Fruit fly (Drosophila melanogaster) whole organism, embryonic: ENCODE results near the gene rau.

ENCODE experiments used
- Bdp1 ChIP-seq: fragments of 200-800 bp; sonication (Bioruptor generic); optimal IDR thresholded peaks from 3 replicates; lab custom pipeline; 2016; ENCODE audit warnings: missing biosample characterization, missing genetic modification characterization
- CG10462 ChIP-seq: fragments of 200-800 bp; sonication (Bioruptor generic); optimal IDR thresholded peaks from 2 replicates; lab custom pipeline; 2016; ENCODE audit warnings: missing biosample characterization, missing genetic modification characterization
- CG11456 ChIP-seq: fragments of 200-800 bp; sonication (Bioruptor generic); IDR thresholded peaks from 3 replicates; pipeline ENCODE4 v1.3.6; 2022; ENCODE audit warnings: missing biosample characterization, missing genetic modification characterization
- CG12236 ChIP-seq: fragments of 200-800 bp; sonication (Bioruptor generic); optimal IDR thresholded peaks from 2 replicates; lab custom pipeline; 2016; ENCODE audit warnings: missing biosample characterization, missing genetic modification characterization
- CG13287 ChIP-seq: fragments of 200-800 bp; sonication (Bioruptor generic); IDR thresholded peaks from 2 replicates; pipeline ENCODE4 v1.3.6; 2022; ENCODE audit warnings: missing biosample characterization, missing genetic modification characterization; ENCODE audit not compliant: partially characterized antibody
- CG15601 ChIP-seq: fragments of 200-800 bp; sonication (Bioruptor generic); optimal IDR thresholded peaks from 3 replicates; lab custom pipeline; 2019; ENCODE audit warnings: missing biosample characterization, mild to moderate bottlenecking, missing genetic modification characterization, moderate library complexity
- CG16863 ChIP-seq: fragments of 200-800 bp; sonication (Bioruptor generic); optimal IDR thresholded peaks from 3 replicates; lab custom pipeline; 2016; ENCODE audit warnings: missing biosample characterization, missing genetic modification characterization
- CG17568 ChIP-seq: fragments of 200-800 bp; sonication (Bioruptor generic); optimal IDR thresholded peaks from 2 replicates; lab custom pipeline; 2018; ENCODE audit warnings: missing biosample characterization, mild to moderate bottlenecking, missing genetic modification characterization, moderate library complexity
- CG17802 ChIP-seq: fragments of 200-800 bp; sonication (Bioruptor generic); optimal IDR thresholded peaks from 2 replicates; lab custom pipeline; 2018; ENCODE audit warnings: missing biosample characterization, mild to moderate bottlenecking, missing genetic modification characterization, moderate library complexity
- CG18599 ChIP-seq: fragments of 200-800 bp; sonication (Bioruptor generic); optimal IDR thresholded peaks from 3 replicates; lab custom pipeline; 2017; ENCODE audit warnings: missing biosample characterization, missing genetic modification characterization, mild to moderate bottlenecking, moderate library complexity, missing genetic modification reagents
- CG2875 ChIP-seq: fragments of 200-800 bp; sonication (Bioruptor generic); optimal IDR thresholded peaks from 2 replicates; lab custom pipeline; 2017; ENCODE audit warnings: missing biosample characterization, mild to moderate bottlenecking, missing genetic modification characterization, missing genetic modification reagents
- CG2889 ChIP-seq: fragments of 200-800 bp; sonication (Bioruptor generic); IDR thresholded peaks from 3 replicates; pipeline ENCODE4 v1.3.6; 2022; ENCODE audit warnings: missing biosample characterization, missing genetic modification characterization
- CG30020 ChIP-seq: fragments of 200-800 bp; optimal IDR thresholded peaks from 2 replicates; lab custom pipeline; 2019; ENCODE audit warnings: missing biosample characterization, mild to moderate bottlenecking, missing genetic modification characterization, moderate library complexity
- CG30403 ChIP-seq: fragments of 200-800 bp; sonication (Bioruptor generic); optimal IDR thresholded peaks from 3 replicates; lab custom pipeline; 2016; ENCODE audit warnings: missing biosample characterization, missing genetic modification characterization
- CG4328 ChIP-seq: fragments of 200-800 bp; sonication (Bioruptor generic); optimal IDR thresholded peaks from 3 replicates; lab custom pipeline; 2017; ENCODE audit warnings: missing biosample characterization, missing genetic modification reagents, missing genetic modification characterization
- CG4360 ChIP-seq: fragments of 200-800 bp; sonication (Bioruptor generic); IDR thresholded peaks from 2 replicates; pipeline ENCODE4 v1.3.6; 2022; ENCODE audit warnings: missing biosample characterization, missing genetic modification characterization
- CG4424 ChIP-seq: fragments of 200-800 bp; sonication (Bioruptor generic); optimal IDR thresholded peaks from 3 replicates; lab custom pipeline; 2016; ENCODE audit warnings: missing biosample characterization, missing genetic modification characterization
- CG5180 ChIP-seq: fragments of 200-800 bp; sonication (Bioruptor generic); optimal IDR thresholded peaks from 3 replicates; lab custom pipeline; 2017; ENCODE audit warnings: missing biosample characterization, missing genetic modification characterization, mild to moderate bottlenecking, moderate library complexity, missing genetic modification reagents
- CG5953 ChIP-seq: fragments of 200-800 bp; sonication (Bioruptor generic); IDR thresholded peaks from 2 replicates; pipeline ENCODE4 v1.3.6; 2022; ENCODE audit warnings: missing biosample characterization, missing genetic modification characterization
- CG8359 ChIP-seq: fragments of 200-800 bp; sonication (Bioruptor generic); optimal IDR thresholded peaks from 2 replicates; lab custom pipeline; 2017; ENCODE audit warnings: missing biosample characterization, mild to moderate bottlenecking, missing genetic modification characterization, borderline replicate concordance
- CG9932 ChIP-seq: fragments of 200-800 bp; sonication (Bioruptor generic); IDR thresholded peaks from 2 replicates; pipeline ENCODE4 v1.3.6; 2022; ENCODE audit warnings: missing biosample characterization, missing genetic modification characterization
- CHES-1-like ChIP-seq: fragments of 200-800 bp; sonication (Bioruptor generic); optimal IDR thresholded peaks from 2 replicates; lab custom pipeline; 2016; ENCODE audit warnings: missing biosample characterization, missing genetic modification characterization
- CrebB ChIP-seq: fragments of 200-800 bp; sonication (Bioruptor generic); optimal IDR thresholded peaks from 3 replicates; lab custom pipeline; 2018; ENCODE audit warnings: missing biosample characterization, mild to moderate bottlenecking, missing genetic modification characterization
- Doc3 ChIP-seq: fragments of 200-800 bp; sonication (Bioruptor generic); IDR thresholded peaks from 3 replicates; pipeline ENCODE4 v1.3.6; 2022; ENCODE audit warnings: missing biosample characterization, missing genetic modification characterization; ENCODE audit not compliant: partially characterized antibody
- Eip74EF ChIP-seq, 2 experiments: fragments of 200-800 bp in 1 of 2; fragments of >200 bp in 1 of 2; sonication (Bioruptor generic) in 1 of 2; optimal IDR thresholded peaks; 2 replicates each; lab custom pipeline; 2017 to 2019; ENCODE audit warnings: missing biosample characterization in 2 of 2, missing genetic modification characterization in 2 of 2, mild to moderate bottlenecking in 1 of 2, moderate library complexity in 1 of 2
- Fer2 ChIP-seq: fragments of 200-800 bp; sonication (Bioruptor generic); optimal IDR thresholded peaks from 2 replicates; lab custom pipeline; 2018; ENCODE audit warnings: missing biosample characterization, mild to moderate bottlenecking, missing genetic modification characterization, moderate library complexity
- HLH3B ChIP-seq: fragments of 200-800 bp; sonication (Bioruptor generic); IDR thresholded peaks from 2 replicates; pipeline ENCODE4 v1.3.6; 2022; ENCODE audit warnings: missing biosample characterization, missing genetic modification characterization
- Mes4 ChIP-seq: fragments of 200-800 bp; sonication (Bioruptor generic); optimal IDR thresholded peaks from 2 replicates; lab custom pipeline; 2016; ENCODE audit warnings: missing biosample characterization, missing genetic modification characterization
- Nf-YC ChIP-seq: fragments of 200-800 bp; optimal IDR thresholded peaks from 3 replicates; lab custom pipeline; 2019; ENCODE audit warnings: missing biosample characterization, mild to moderate bottlenecking, missing genetic modification characterization, moderate library complexity
- Six4 ChIP-seq: fragments of 200-800 bp; sonication (Bioruptor generic); optimal IDR thresholded peaks from 2 replicates; lab custom pipeline; 2016; ENCODE audit warnings: missing biosample characterization, missing genetic modification characterization
- Vsx1 ChIP-seq: fragments of 200-800 bp; sonication (Bioruptor generic); optimal IDR thresholded peaks from 2 replicates; lab custom pipeline; 2017; ENCODE audit warnings: missing biosample characterization, mild to moderate bottlenecking, missing genetic modification characterization, missing genetic modification reagents
- crol ChIP-seq: fragments of 200-800 bp; sonication (Bioruptor generic); IDR thresholded peaks from 2 replicates; pipeline ENCODE4 v1.3.6; 2022; ENCODE audit warnings: missing biosample characterization, missing genetic modification characterization
- crp ChIP-seq, 2 experiments: fragments of 200-800 bp; sonication (Bioruptor generic); optimal IDR thresholded peaks; 2 replicates in 1 of 2; 3 replicates in 1 of 2; lab custom pipeline; 2017; ENCODE audit warnings: missing biosample characterization in 2 of 2, missing genetic modification characterization in 2 of 2, mild to moderate bottlenecking in 1 of 2, moderate library complexity in 1 of 2
- dmrt11E ChIP-seq: fragments of 200-800 bp; sonication (Bioruptor generic); optimal IDR thresholded peaks from 3 replicates; lab custom pipeline; 2018; ENCODE audit warnings: missing biosample characterization, mild to moderate bottlenecking, missing genetic modification characterization, moderate library complexity
- grau ChIP-seq: fragments of 200-800 bp; optimal IDR thresholded peaks from 3 replicates; lab custom pipeline; 2019; ENCODE audit warnings: missing biosample characterization, mild to moderate bottlenecking, missing genetic modification characterization, moderate library complexity
- grn ChIP-seq: fragments of 200-800 bp; sonication (Bioruptor generic); optimal IDR thresholded peaks from 3 replicates; lab custom pipeline; 2017; ENCODE audit warnings: missing biosample characterization, missing genetic modification characterization
- hbn ChIP-seq: fragments of 200-800 bp; sonication (Bioruptor generic); IDR thresholded peaks from 2 replicates; pipeline ENCODE4 v1.3.6; 2022; ENCODE audit warnings: missing biosample characterization, missing genetic modification characterization; ENCODE audit not compliant: partially characterized antibody
- lbe ChIP-seq: fragments of 200-800 bp; sonication (Bioruptor generic); optimal IDR thresholded peaks from 2 replicates; lab custom pipeline; 2016; ENCODE audit warnings: missing biosample characterization, mild to moderate bottlenecking, missing genetic modification characterization
- nau ChIP-seq: fragments of 200-800 bp; sonication (Bioruptor generic); optimal IDR thresholded peaks from 3 replicates; lab custom pipeline; 2017; ENCODE audit warnings: missing biosample characterization, mild to moderate bottlenecking, missing genetic modification characterization, missing genetic modification reagents
- prd ChIP-seq, 3 experiments: fragments of >200 bp in 2 of 3; fragments of 200-800 bp in 1 of 3; sonication (Bioruptor generic) in 1 of 3; optimal IDR thresholded peaks in 2 of 3; IDR thresholded peaks in 1 of 3; 2 replicates in 2 of 3; 3 replicates in 1 of 3; pipeline versions ENCODE4 v1.3.6 to Lab custom; 2017 to 2022; ENCODE audit warnings: missing biosample characterization in 1 of 3, missing genetic modification characterization in 1 of 3
- sens-2 ChIP-seq: fragments of 200-800 bp; sonication (Bioruptor generic); IDR thresholded peaks from 2 replicates; pipeline ENCODE4 v1.3.6; 2022; ENCODE audit warnings: missing biosample characterization, missing genetic modification characterization
- seq ChIP-seq: fragments of 200-800 bp; sonication (Bioruptor generic); IDR thresholded peaks from 2 replicates; pipeline ENCODE4 v1.3.6; 2022; ENCODE audit warnings: missing biosample characterization, missing genetic modification characterization
- sob ChIP-seq: fragments of 200-800 bp; sonication (Bioruptor generic); IDR thresholded peaks from 2 replicates; pipeline ENCODE4 v1.3.6; 2022; ENCODE audit warnings: missing biosample characterization, missing genetic modification characterization
- sr ChIP-seq: fragments of 200-800 bp; sonication (Bioruptor generic); IDR thresholded peaks from 3 replicates; pipeline ENCODE4 v1.3.6; 2022; ENCODE audit warnings: missing biosample characterization, missing genetic modification characterization
- twi ChIP-seq: fragments of 200-800 bp; optimal IDR thresholded peaks from 2 replicates; lab custom pipeline; 2019; ENCODE audit warnings: missing biosample characterization, mild to moderate bottlenecking, missing genetic modification characterization, moderate library complexity
- zfh1 ChIP-seq: fragments of 200-800 bp; sonication (Bioruptor generic); IDR thresholded peaks from 3 replicates; pipeline ENCODE4 v1.3.6; 2022; ENCODE audit warnings: missing biosample characterization, missing genetic modification characterization

rau gene

DNA sequence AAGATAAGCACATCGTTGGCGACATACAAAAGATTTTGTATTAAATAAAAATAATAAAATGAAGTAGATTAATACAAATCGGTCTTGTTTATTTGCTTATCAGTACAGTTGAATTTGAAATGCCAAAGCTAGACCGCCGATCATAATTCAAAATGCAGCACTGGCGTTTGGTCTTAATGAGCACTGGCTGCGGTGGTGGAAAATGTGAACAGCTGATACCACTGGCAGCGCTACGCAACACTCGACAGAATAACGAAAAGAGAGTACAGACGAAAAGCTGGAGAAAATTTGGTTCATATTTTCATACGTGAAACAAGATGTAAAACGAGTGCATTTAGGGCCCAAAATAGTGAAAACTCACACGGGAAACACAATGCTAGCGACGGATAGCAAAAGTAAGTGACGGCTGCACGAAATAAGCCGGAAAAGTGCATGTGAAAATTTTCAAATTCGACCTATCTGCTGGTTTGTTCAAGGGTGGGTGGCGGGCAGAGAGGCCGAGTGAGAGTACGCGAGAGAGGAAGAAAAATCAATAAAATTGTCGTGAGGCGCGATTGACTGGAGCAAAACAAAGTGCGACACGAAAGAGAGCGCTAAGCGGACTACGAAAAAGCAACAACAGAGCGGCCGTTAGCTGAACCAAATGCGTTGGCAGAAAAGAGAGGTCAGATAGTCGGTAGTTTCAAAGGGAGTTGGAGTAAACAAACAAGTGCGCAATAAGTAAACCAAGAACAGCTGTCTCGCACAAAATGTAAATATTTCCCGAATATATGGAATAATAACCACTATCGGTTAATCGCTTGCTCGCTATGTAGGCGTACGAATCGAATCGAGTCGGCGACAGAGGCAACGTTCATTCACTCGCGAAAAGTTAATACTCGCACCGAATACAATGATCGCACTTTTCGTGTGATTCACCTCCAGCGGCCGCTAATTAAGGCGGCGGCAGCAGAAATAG lies 27.9 kb upstream of the rau start, which contains the start of gene bchs (continued):
- TF ChIP-seq CG10462 (no peak), lbe (GFP tag; lab: Kevin White, UChicago) (no peak), CG4424 (GFP tag; lab: Kevin White, UChicago) (no peak), CG2875 (GFP tag; lab: Kevin White, UChicago) (peak; percentile 99), grn (peak; percentile 96), prd (optimal IDR thresholded peaks at IDR 0.05; lab: Kevin White, UChicago) (no peak), prd (GFP tag; IDR thresholded peaks at IDR 0.05; lab: Robert Waterston, UW) (peak; percentile 61; the same call in 2 of the 3 replicates), CG30020 (tag; lab: Kevin White, UChicago) (no peak), Nf-YC (tag; lab: Kevin White, UChicago) (no peak), Eip74EF (GFP tag; optimal IDR thresholded peaks at IDR 0.05; lab: Kevin White, UChicago) (no peak), zfh1 (peak; percentile 84), CG18599 (GFP tag; lab: Kevin White, UChicago) (peak; percentile 97), CG5953 (GFP tag; lab: Robert Waterston, UW) (peak; percentile 80), CG4328 (peak; percentile 93), Vsx1 (GFP tag; lab: Kevin White, UChicago) (peak; percentile 97), CHES-1-like (GFP tag; lab: Kevin White, UChicago) (peak; percentile 90), hbn (GFP tag; lab: Robert Waterston, UW) (no peak), sob (GFP tag; lab: Robert Waterston, UW) (peak; percentile 84), CG11456 (GFP tag; lab: Robert Waterston, UW) (peak; percentile 74; the same call in 2 of the 3 replicates), CG5180 (GFP tag; lab: Kevin White, UChicago) (peak; percentile 87), CG13287 (peak; percentile 39), crp (GFP tag; optimal IDR thresholded peaks at IDR 0.05; lab: Kevin White, UChicago) (peak; percentile 67 to 96), CG16863 (GFP tag; lab: Kevin White, UChicago) (peak; percentile 85), sr (GFP tag; lab: Robert Waterston, UW) (peak; percentile 91), twi (no peak), CrebB (tag; lab: Kevin White, UChicago) (peak; percentile 96), CG30403 (GFP tag; lab: Kevin White, UChicago) (peak; percentile 22), HLH3B (GFP tag; lab: Robert Waterston, UW) (peak; percentile 88; the same call in 1 of the 2 replicates), CG12236 (GFP tag; lab: Kevin White, UChicago) (peak; percentile 93), Doc3 (GFP tag; lab: Robert Waterston, UW) (peak; percentile 49), seq (GFP tag; lab: Robert Waterston, UW) (peak; percentile 93), CG15601 (tag; lab: Kevin White, UChicago) (peak; percentile 97), grau (tag; lab: Kevin White, UChicago) (peak; percentile 17), Six4 (GFP tag; lab: Kevin White, UChicago) (peak; percentile 69), nau (GFP tag; lab: Kevin White, UChicago) (no peak), Bdp1 (peak; percentile 79), CG4360 (peak; percentile 91), CG8359 (GFP tag; lab: Kevin White, UChicago) (peak; percentile 82), CG2889 (GFP tag; lab: Robert Waterston, UW) (no peak), Fer2 (tag; lab: Kevin White, UChicago) (peak; percentile 74), dmrt11E (tag; lab: Kevin White, UChicago) (peak; percentile 77), sens-2 (GFP tag; lab: Robert Waterston, UW) (peak; percentile 68; the same call in 1 of the 2 replicates), crol (GFP tag; lab: Robert Waterston, UW) (peak; percentile 87), Mes4 (GFP tag; lab: Kevin White, UChicago) (peak; percentile 88), CG17568 (GFP tag; lab: Kevin White, UChicago) (no peak), CG17802 (tag; lab: Kevin White, UChicago) (peak; percentile 62), CG9932 (peak; percentile 75)
